Worm (Caenorhabditis elegans) whole organism, early embryonic: ENCODE data around the gene dmsr-12.

Experiments
- B0310.2 ChIP-seq: sonication (generic microtip); optimal IDR thresholded peaks from 2 replicates; lab custom pipeline; 2016; ENCODE audit warnings: mild to moderate bottlenecking, missing genetic modification characterization, missing compliant biosample characterization
- F13C5.2 ChIP-seq: sonication (generic microtip); optimal IDR thresholded peaks from 2 replicates; lab custom pipeline; 2017; ENCODE audit warnings: mild to moderate bottlenecking, missing genetic modification characterization, inconsistent platforms, missing compliant biosample characterization
- aly-1 ChIP-seq: sonication (generic microtip); optimal IDR thresholded peaks from 2 replicates; lab custom pipeline; 2016; ENCODE audit warnings: missing genetic modification characterization, missing compliant biosample characterization
- ama-1 ChIP-seq: fragments of 150-350 bp; optimal IDR thresholded peaks from 2 replicates; lab custom pipeline; 2014
- ceh-13 ChIP-seq: fragments of 200-800 bp; sonication (Bioruptor generic); optimal IDR thresholded peaks from 2 replicates; lab custom pipeline; 2018; ENCODE audit warnings: mild to moderate bottlenecking, missing genetic modification characterization, missing compliant biosample characterization
- ceh-36 ChIP-seq: sonication (generic microtip); optimal IDR thresholded peaks from 2 replicates; lab custom pipeline; 2016; ENCODE audit warnings: missing genetic modification characterization, inconsistent platforms, missing compliant biosample characterization
- ets-7 ChIP-seq: sonication (generic microtip); optimal IDR thresholded peaks from 2 replicates; lab custom pipeline; 2016; ENCODE audit warnings: missing genotype, missing genetic modification characterization, missing compliant biosample characterization
- flt-1 ChIP-seq: fragments of 200-800 bp; sonication (Bioruptor generic); IDR thresholded peaks from 2 replicates; pipeline ENCODE4 v1.3.6; 2022; ENCODE audit warnings: missing genetic modification characterization, missing compliant biosample characterization
- hmbx-1 ChIP-seq: sonication (generic microtip); optimal IDR thresholded peaks from 2 replicates; lab custom pipeline; 2016; ENCODE audit warnings: mild to moderate bottlenecking, missing genetic modification characterization, missing compliant biosample characterization
- hmg-4 ChIP-seq: fragments of 200-800 bp; sonication (Bioruptor generic); optimal IDR thresholded peaks from 2 replicates; lab custom pipeline; 2018; ENCODE audit warnings: mild to moderate bottlenecking, missing genetic modification characterization, missing compliant biosample characterization
- hnd-1 ChIP-seq: sonication (generic microtip); optimal IDR thresholded peaks from 2 replicates; lab custom pipeline; 2016; ENCODE audit warnings: missing genetic modification characterization, missing compliant biosample characterization
- pes-1 ChIP-seq: fragments of 200-800 bp; sonication (Bioruptor generic); IDR thresholded peaks from 2 replicates; pipeline ENCODE4 v1.3.6; 2022; ENCODE audit warnings: missing genetic modification reagents, missing genetic modification characterization, missing compliant biosample characterization
- scrt-1 ChIP-seq: fragments of 200-800 bp; sonication (Bioruptor generic); IDR thresholded peaks from 2 replicates; pipeline ENCODE4 v1.3.6; 2022; ENCODE audit warnings: missing genetic modification characterization, missing compliant biosample characterization
- sea-1 ChIP-seq: fragments of 200-800 bp; sonication (Bioruptor generic); conservative IDR thresholded peaks from 2 replicates; pipeline ENCODE4 v1.3.6; 2022; ENCODE audit warnings: missing genetic modification characterization, missing compliant biosample characterization
- tbx-11 ChIP-seq: fragments of 200-800 bp; sonication (Bioruptor generic); IDR thresholded peaks from 2 replicates; pipeline ENCODE4 v1.3.6; 2022; ENCODE audit warnings: missing genetic modification characterization, missing compliant biosample characterization
- tbx-37 ChIP-seq: fragments of 200-800 bp; sonication (Bioruptor generic); conservative IDR thresholded peaks from 2 replicates; pipeline ENCODE4 v1.3.6; 2022; ENCODE audit warnings: missing genetic modification reagents, missing genetic modification characterization, missing compliant biosample characterization
- tra-4 ChIP-seq: sonication (generic microtip); optimal IDR thresholded peaks from 2 replicates; lab custom pipeline; 2017; ENCODE audit warnings: missing genetic modification characterization, missing compliant biosample characterization

Gene dmsr-12

ce11 chrV:6771645-6772044 is 34.6 kb downstream of the dmsr-12 start, which contains the start of gene srh-30:
TSS of gene srh-30 (minus strand) at chrV:6771745.
- no peak for TF ChIP-seq flt-1
- no peak for TF ChIP-seq ceh-36 (tag; lab: Kevin White, UChicago)
- TF ChIP-seq F13C5.2 (tag; lab: Kevin White, UChicago) = no peak
- TF ChIP-seq ama-1 (lab: Kevin White, UChicago) = no peak
- no peak for TF ChIP-seq sea-1
- TF ChIP-seq pes-1 (GFP tag; lab: Robert Waterston, UW) = no peak
- TF ChIP-seq tbx-37 (GFP tag; lab: Robert Waterston, UW) = no peak
- TF ChIP-seq aly-1 (tag; lab: Kevin White, UChicago) = no peak
- TF ChIP-seq hmg-4 = no peak
- no peak for TF ChIP-seq hmbx-1 (tag; lab: Kevin White, UChicago)
- no peak for TF ChIP-seq B0310.2
- no peak for TF ChIP-seq scrt-1 (GFP tag; lab: Robert Waterston, UW)
- no peak for TF ChIP-seq ets-7 (tag; lab: Kevin White, UChicago)
- TF ChIP-seq ceh-13 (GFP tag; lab: Kevin White, UChicago) = no peak
- TF ChIP-seq tbx-11 (GFP tag; lab: Robert Waterston, UW) = no peak
- TF ChIP-seq hnd-1 (tag; lab: Kevin White, UChicago) = no peak
- TF ChIP-seq tra-4 (tag; lab: Kevin White, UChicago) = no peak

- TF ChIP-seq tbx-37 (GFP tag; lab: Robert Waterston, UW) (no peak), scrt-1 (GFP tag; lab: Robert Waterston, UW) (no peak), tra-4 (tag; lab: Kevin White, UChicago) (no peak), hmbx-1 (tag; lab: Kevin White, UChicago) (no peak), pes-1 (GFP tag; lab: Robert Waterston, UW) (no peak), ama-1 (lab: Kevin White, UChicago) (no peak), sea-1 (no peak), ceh-13 (GFP tag; lab: Kevin White, UChicago) (no peak), ceh-36 (tag; lab: Kevin White, UChicago) (no peak), B0310.2 (no peak), tbx-11 (GFP tag; lab: Robert Waterston, UW) (no peak), hmg-4 (no peak), F13C5.2 (tag; lab: Kevin White, UChicago) (no peak), aly-1 (tag; lab: Kevin White, UChicago) (no peak), hnd-1 (tag; lab: Kevin White, UChicago) (no peak), ets-7 (tag; lab: Kevin White, UChicago) (no peak), flt-1 (no peak)
Measured at ce11 chrV:6769440-6769839, 36.8 kb downstream of the dmsr-12 start.

- TF ChIP-seq tra-4 (tag; lab: Kevin White, UChicago) = no peak
- TF ChIP-seq tbx-37 (GFP tag; lab: Robert Waterston, UW) = no peak
- TF ChIP-seq sea-1 = no peak
- no peak for TF ChIP-seq hmg-4
- no peak for TF ChIP-seq tbx-11 (GFP tag; lab: Robert Waterston, UW)
- TF ChIP-seq scrt-1 (GFP tag; lab: Robert Waterston, UW) = no peak
- TF ChIP-seq F13C5.2 (tag; lab: Kevin White, UChicago) = no peak
- no peak for TF ChIP-seq pes-1 (GFP tag; lab: Robert Waterston, UW)
- TF ChIP-seq ceh-36 (tag; lab: Kevin White, UChicago) = no peak
- no peak for TF ChIP-seq hnd-1 (tag; lab: Kevin White, UChicago)
Measured at ce11 chrV:6768452-6768929, 37.7 kb downstream of the dmsr-12 start, which contains the start of the genes T25F10.1 and clik-1. TSS of gene T25F10.1 (plus strand) at chrV:6768502. TSS of gene clik-1 (minus strand) at chrV:6768732.

ce11 chrV:6767576-6767975 is 38.7 kb downstream of the dmsr-12 start:
- no peak for TF ChIP-seq ceh-13 (GFP tag; lab: Kevin White, UChicago)
- TF ChIP-seq aly-1 (tag; lab: Kevin White, UChicago) = no peak
- no peak for TF ChIP-seq hnd-1 (tag; lab: Kevin White, UChicago)

ce11 chrV:6764972-6765371 is 41.3 kb downstream of the dmsr-12 start, which contains the start of gene bbs-8:
TSS of gene bbs-8 (minus strand) at chrV:6765072.
- TF ChIP-seq scrt-1 (GFP tag; lab: Robert Waterston, UW) = no peak
- no peak for TF ChIP-seq aly-1 (tag; lab: Kevin White, UChicago)
- no peak for TF ChIP-seq ama-1 (lab: Kevin White, UChicago)
- TF ChIP-seq ceh-36 (tag; lab: Kevin White, UChicago) = no peak
- no peak for TF ChIP-seq hnd-1 (tag; lab: Kevin White, UChicago)
- no peak for TF ChIP-seq flt-1
- TF ChIP-seq B0310.2 = no peak

ce11 chrV:6762361-6762760 is 43.9 kb downstream of the dmsr-12 start, which contains the start of gene T25F10.4:
TSS of gene T25F10.4 (minus strand) at chrV:6762461.
- no peak for TF ChIP-seq scrt-1 (GFP tag; lab: Robert Waterston, UW)
- no peak for TF ChIP-seq ceh-36 (tag; lab: Kevin White, UChicago)
- no peak for TF ChIP-seq aly-1 (tag; lab: Kevin White, UChicago)
- no peak for TF ChIP-seq sea-1
- TF ChIP-seq ama-1 (lab: Kevin White, UChicago) = no peak
- TF ChIP-seq B0310.2 = no peak
- no peak for TF ChIP-seq hmbx-1 (tag; lab: Kevin White, UChicago)
- TF ChIP-seq F13C5.2 (tag; lab: Kevin White, UChicago) = no peak
- no peak for TF ChIP-seq tbx-11 (GFP tag; lab: Robert Waterston, UW)
- TF ChIP-seq ets-7 (tag; lab: Kevin White, UChicago) = no peak
- TF ChIP-seq ceh-13 (GFP tag; lab: Kevin White, UChicago) = no peak
- no peak for TF ChIP-seq hnd-1 (tag; lab: Kevin White, UChicago)
- no peak for TF ChIP-seq tra-4 (tag; lab: Kevin White, UChicago)

- no peak for TF ChIP-seq ama-1 (lab: Kevin White, UChicago)
Measured at ce11 chrV:6758017-6758416, 48.2 kb downstream of the dmsr-12 start, which contains the start of gene dbl-1. TSS of gene dbl-1 (plus strand) at chrV:6758135.
